Fruit fly (Drosophila melanogaster) S2 (cell line): ENCODE data around the gene CG7376.

Experiments used
- CG8478 ChIP-seq: fragments of >200 bp; optimal IDR thresholded peaks from 2 replicates; lab custom pipeline; 2018
- CTCF ChIP-seq, 2 experiments: fragments of >200 bp; optimal IDR thresholded peaks; 2 replicates each; lab custom pipeline; 2018

CG7376 gene

dm6 chr3L:6220187-6220586 is 46.1 kb downstream of the CG7376 start, which contains the start of gene CG33946:
TSS of gene CG33946 (plus strand) at chr3L:6220578.
- TF ChIP-seq CG8478: no peak
- TF ChIP-seq CTCF (optimal IDR thresholded peaks at IDR 0.05; lab: Kevin White, UChicago): no peak
